Worm (Caenorhabditis elegans) whole organism, L3 larva: ENCODE measurements around the gene mtl-2.

Experiments
- R02D3.7 ChIP-seq: fragments of 150-350 bp; optimal IDR thresholded peaks from 2 replicates; lab custom pipeline; 2014; ENCODE audit warnings: missing biosample characterization, missing genetic modification characterization
- ZK546.5 ChIP-seq: sonication (generic microtip); optimal IDR thresholded peaks from 2 replicates; lab custom pipeline; 2017; ENCODE audit warnings: missing biosample characterization, missing genetic modification characterization
- aly-2 ChIP-seq: fragments of 150-350 bp; optimal IDR thresholded peaks from 2 replicates; lab custom pipeline; 2014; ENCODE audit warnings: missing biosample characterization, missing genetic modification characterization
- ama-1 ChIP-seq: fragments of 150-350 bp; optimal IDR thresholded peaks from 2 replicates; lab custom pipeline; 2018
- ceh-28 ChIP-seq: fragments of 150-350 bp; optimal IDR thresholded peaks from 2 replicates; lab custom pipeline; 2014; ENCODE audit warnings: missing biosample characterization, missing genetic modification reagents, missing genetic modification characterization
- ceh-82 ChIP-seq: fragments of 150-350 bp; optimal IDR thresholded peaks from 2 replicates; lab custom pipeline; 2014; ENCODE audit warnings: missing biosample characterization, missing genetic modification characterization
- ceh-9 ChIP-seq: sonication (generic microtip); optimal IDR thresholded peaks from 2 replicates; lab custom pipeline; 2018; ENCODE audit warnings: missing biosample characterization, missing genetic modification characterization
- daf-12 ChIP-seq: fragments of 150-350 bp; optimal IDR thresholded peaks from 2 replicates; lab custom pipeline; 2014; ENCODE audit warnings: missing biosample characterization, missing genetic modification reagents, missing genetic modification characterization
- egl-27 ChIP-seq: sonication (generic microtip); optimal IDR thresholded peaks from 4 replicates; lab custom pipeline; 2017; ENCODE audit warnings: missing biosample characterization, missing genetic modification reagents, missing genetic modification characterization
- egl-5 ChIP-seq: fragments of 150-350 bp; optimal IDR thresholded peaks from 2 replicates; lab custom pipeline; 2017; ENCODE audit warnings: missing biosample characterization, missing genetic modification reagents, missing genetic modification characterization, inconsistent platforms
- elt-1 ChIP-seq: fragments of 150-350 bp; optimal IDR thresholded peaks from 2 replicates; lab custom pipeline; 2014; ENCODE audit warnings: missing biosample characterization, missing genetic modification characterization
- elt-2 ChIP-seq: sonication (generic microtip); optimal IDR thresholded peaks from 2 replicates; lab custom pipeline; 2016; ENCODE audit warnings: missing genetic modification reagents, mild to moderate bottlenecking, missing genetic modification characterization, missing compliant biosample characterization
- elt-3 ChIP-seq, 3 experiments: fragments of 150-350 bp in 1 of 3; sonication (generic microtip) in 2 of 3; optimal IDR thresholded peaks; 2 replicates in 2 of 3; 4 replicates in 1 of 3; lab custom pipeline; 2014 to 2017; ENCODE audit warnings: missing biosample characterization in 3 of 3, missing genetic modification characterization in 3 of 3
- eor-1 ChIP-seq, 2 experiments: fragments of 150-350 bp; optimal IDR thresholded peaks; 2 replicates each; lab custom pipeline; 2014 to 2018; ENCODE audit warnings: missing biosample characterization in 2 of 2, missing genetic modification characterization in 2 of 2
- fkh-10 ChIP-seq: sonication (generic microtip); optimal IDR thresholded peaks from 2 replicates; lab custom pipeline; 2017; ENCODE audit warnings: missing biosample characterization, missing genetic modification reagents, missing genetic modification characterization
- fkh-2 ChIP-seq: fragments of 150-350 bp; optimal IDR thresholded peaks from 2 replicates; lab custom pipeline; 2014; ENCODE audit warnings: missing biosample characterization, missing genetic modification reagents, missing genetic modification characterization
- fos-1 ChIP-seq: fragments of 150-350 bp; optimal IDR thresholded peaks from 2 replicates; lab custom pipeline; 2014; ENCODE audit warnings: missing biosample characterization, missing genetic modification characterization
- hmg-11 ChIP-seq: sonication (generic microtip); optimal IDR thresholded peaks from 2 replicates; lab custom pipeline; 2016; ENCODE audit warnings: missing genetic modification characterization, missing compliant biosample characterization
- jun-1 ChIP-seq: fragments of 150-350 bp; optimal IDR thresholded peaks from 2 replicates; lab custom pipeline; 2014; ENCODE audit warnings: missing biosample characterization, missing genetic modification reagents, missing genetic modification characterization
- lin-15B ChIP-seq: fragments of 150-350 bp; optimal IDR thresholded peaks from 2 replicates; lab custom pipeline; 2014; ENCODE audit warnings: missing biosample characterization, missing genetic modification characterization
- lin-39 ChIP-seq: fragments of 150-350 bp; optimal IDR thresholded peaks from 2 replicates; lab custom pipeline; 2018; ENCODE audit warnings: missing biosample characterization, missing genetic modification reagents, missing genetic modification characterization
- lsy-12 ChIP-seq: sonication (generic microtip); optimal IDR thresholded peaks from 2 replicates; lab custom pipeline; 2016; ENCODE audit warnings: mild to moderate bottlenecking, missing genetic modification characterization, missing compliant biosample characterization
- mdl-1 ChIP-seq: fragments of 150-350 bp; optimal IDR thresholded peaks from 2 replicates; lab custom pipeline; 2014; ENCODE audit warnings: missing biosample characterization, missing genetic modification characterization
- nfya-1 ChIP-seq: sonication (generic microtip); optimal IDR thresholded peaks from 2 replicates; lab custom pipeline; 2017; ENCODE audit warnings: missing genetic modification characterization, mild to moderate bottlenecking, missing compliant biosample characterization, antibody characterized with exemption, moderate library complexity; ENCODE audit not compliant: insufficient read depth
- nhr-11 ChIP-seq: fragments of 150-350 bp; optimal IDR thresholded peaks from 2 replicates; lab custom pipeline; 2014; ENCODE audit warnings: missing biosample characterization, missing genetic modification characterization
- nhr-12 ChIP-seq: fragments of 150-350 bp; optimal IDR thresholded peaks from 2 replicates; lab custom pipeline; 2014; ENCODE audit warnings: missing biosample characterization, missing genetic modification characterization
- nhr-23 ChIP-seq: fragments of 150-350 bp; optimal IDR thresholded peaks from 2 replicates; lab custom pipeline; 2014; ENCODE audit warnings: missing biosample characterization, missing genetic modification reagents, missing genetic modification characterization
- nhr-237 ChIP-seq: fragments of 150-350 bp; optimal IDR thresholded peaks from 2 replicates; lab custom pipeline; 2014; ENCODE audit warnings: missing biosample characterization, missing genetic modification characterization
- nhr-25 ChIP-seq: sonication (generic microtip); optimal IDR thresholded peaks from 2 replicates; lab custom pipeline; 2017; ENCODE audit warnings: missing biosample characterization, missing genetic modification characterization
- nhr-28 ChIP-seq: fragments of 150-350 bp; optimal IDR thresholded peaks from 2 replicates; lab custom pipeline; 2014; ENCODE audit warnings: missing biosample characterization, missing genetic modification characterization
- nhr-43 ChIP-seq: sonication (generic microtip); optimal IDR thresholded peaks from 2 replicates; lab custom pipeline; 2016; ENCODE audit warnings: mild to moderate bottlenecking, missing genetic modification characterization, missing compliant biosample characterization; ENCODE audit not compliant: poor library complexity, severe bottlenecking
- nhr-76 ChIP-seq: fragments of 150-350 bp; sonication (generic microtip); optimal IDR thresholded peaks from 5 replicates; lab custom pipeline; 2014; ENCODE audit warnings: missing biosample characterization, missing genetic modification characterization
- nhr-77 ChIP-seq: fragments of 150-350 bp; optimal IDR thresholded peaks from 2 replicates; lab custom pipeline; 2014; ENCODE audit warnings: missing biosample characterization, missing genetic modification characterization
- pha-4 ChIP-seq: fragments of 150-350 bp; optimal IDR thresholded peaks from 2 replicates; lab custom pipeline; 2014; ENCODE audit warnings: missing biosample characterization, missing genetic modification reagents, missing genetic modification characterization
- pqm-1 ChIP-seq: fragments of 150-350 bp; optimal IDR thresholded peaks from 2 replicates; lab custom pipeline; 2017; ENCODE audit warnings: missing biosample characterization, missing genetic modification characterization, inconsistent platforms
- sea-2 ChIP-seq: fragments of 150-350 bp; sonication (generic microtip); optimal IDR thresholded peaks from 4 replicates; lab custom pipeline; 2014; ENCODE audit warnings: missing biosample characterization, missing genetic modification reagents, missing genetic modification characterization
- skn-1 ChIP-seq: fragments of 150-350 bp; optimal IDR thresholded peaks from 2 replicates; lab custom pipeline; 2014; ENCODE audit warnings: missing biosample characterization, missing genetic modification characterization
- snpc-4 ChIP-seq: fragments of 150-350 bp; optimal IDR thresholded peaks from 2 replicates; lab custom pipeline; 2014; ENCODE audit warnings: missing biosample characterization, missing genetic modification characterization
- unc-39 ChIP-seq: sonication (generic microtip); optimal IDR thresholded peaks from 4 replicates; lab custom pipeline; 2017; ENCODE audit warnings: missing biosample characterization, missing genetic modification characterization
- ztf-4 ChIP-seq: fragments of 150-350 bp; optimal IDR thresholded peaks from 2 replicates; lab custom pipeline; 2014; ENCODE audit warnings: missing biosample characterization, missing genetic modification characterization

mtl-2 gene

ce11 chrV:14012002-14012554 lies 6.4 kb downstream of the mtl-2 start, which contains the start of the genes ddx-17 and aip-1:
TSS of gene ddx-17 (minus strand) at chrV:14012052.
TSS of gene aip-1 (plus strand) at chrV:14012333.
- TF ChIP-seq R02D3.7 (tag; lab: Kevin White, UChicago) (peak; percentile 28), eor-1 (tag; optimal IDR thresholded peaks at IDR 0.05; lab: Kevin White, UChicago) (no peak), lsy-12 (tag; lab: Kevin White, UChicago) (peak; percentile 32), nhr-43 (peak; percentile 33), nhr-28 (tag; lab: Kevin White, UChicago) (no peak), nhr-23 (peak; percentile 77), nhr-237 (tag; lab: Kevin White, UChicago) (no peak), ama-1 (lab: Kevin White, UChicago) (peak; percentile 58), aly-2 (no peak), elt-2 (tag; lab: Kevin White, UChicago) (peak; percentile 55), mdl-1 (tag; lab: Kevin White, UChicago) (no peak), pha-4 (tag; lab: Kevin White, UChicago) (peak; percentile 79), elt-3 (tag; optimal IDR thresholded peaks at IDR 0.05; lab: Kevin White, UChicago) (no peak), pqm-1 (tag; lab: Kevin White, UChicago) (peak; percentile 20), skn-1 (tag; lab: Kevin White, UChicago) (peak; percentile 62), fos-1 (tag; lab: Kevin White, UChicago) (no peak), ceh-9 (tag; lab: Kevin White, UChicago) (no peak), hmg-11 (tag; lab: Kevin White, UChicago) (peak; percentile 73), egl-27 (no peak), snpc-4 (tag; lab: Kevin White, UChicago) (peak; percentile 80), lin-15B (tag; lab: Kevin White, UChicago) (peak; percentile 80), egl-5 (tag; lab: Kevin White, UChicago) (peak; percentile 42), sea-2 (GFP tag; lab: Kevin White, UChicago) (no peak), ZK546.5 (tag; lab: Kevin White, UChicago) (no peak), ceh-28 (tag; lab: Kevin White, UChicago) (peak; percentile 70), lin-39 (tag; lab: Kevin White, UChicago) (peak; percentile 93), fkh-2 (tag; lab: Kevin White, UChicago) (no peak), fkh-10 (GFP tag; lab: Kevin White, UChicago) (peak; percentile 21), nhr-76 (tag; lab: Kevin White, UChicago) (no peak), daf-12 (tag; lab: Kevin White, UChicago) (no peak), nfya-1 (tag; lab: Kevin White, UChicago) (peak; percentile 78), nhr-25 (tag; lab: Kevin White, UChicago) (peak; percentile 57), nhr-11 (peak; percentile 13), ztf-4 (tag; lab: Kevin White, UChicago) (no peak), jun-1 (peak; percentile 28)

ce11 chrV:14011427-14011826 lies 7.0 kb downstream of the mtl-2 start:
- no peak for TF ChIP-seq ztf-4 (tag; lab: Kevin White, UChicago)

DNA sequence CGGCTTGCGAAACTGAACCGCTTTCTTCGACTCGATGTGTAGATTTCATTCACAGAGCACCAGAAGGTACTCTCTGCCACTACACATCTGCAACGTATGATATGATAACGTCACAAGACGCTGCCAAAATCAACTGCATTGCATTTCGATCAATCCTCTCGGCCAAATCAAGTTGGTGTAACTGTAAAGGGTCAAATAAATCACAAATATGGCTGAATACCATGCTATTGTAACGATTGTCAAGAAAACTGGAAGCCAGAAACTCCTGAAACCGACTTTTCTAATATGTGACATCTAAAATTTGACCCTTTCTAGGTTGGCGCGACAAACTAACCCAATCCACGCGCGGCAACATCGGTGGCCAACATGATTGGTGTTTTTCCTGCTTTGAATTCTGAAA lies 8.5 kb downstream of the mtl-2 start:
- no peak for TF ChIP-seq nhr-12
- TF ChIP-seq hmg-11 (tag; lab: Kevin White, UChicago) = no peak
- TF ChIP-seq skn-1 (tag; lab: Kevin White, UChicago) = no peak
- TF ChIP-seq nhr-11 = no peak

DNA sequence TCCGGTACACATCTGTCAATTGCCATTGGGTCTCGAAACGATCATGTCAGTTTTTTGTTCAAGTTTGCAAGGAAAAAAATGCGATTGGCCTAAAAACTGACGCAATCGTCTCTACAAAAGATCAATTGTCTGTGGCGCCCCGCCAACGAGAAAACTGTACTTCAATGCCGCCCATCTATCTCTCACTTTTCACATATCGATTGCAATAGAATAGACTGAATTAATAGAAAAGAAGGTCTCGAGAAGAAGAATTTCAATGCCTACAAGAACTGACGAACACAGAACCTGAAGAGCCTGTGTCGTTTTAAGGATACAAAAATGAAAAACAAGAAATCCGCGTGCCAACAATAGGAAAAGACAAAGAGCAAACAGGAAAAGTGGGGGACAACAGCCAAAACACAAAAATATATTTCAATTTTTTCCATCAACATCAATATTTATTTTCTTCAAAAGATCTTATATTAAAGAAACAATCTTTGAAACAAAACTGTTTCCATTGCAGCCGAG lies 10.1 kb downstream of the mtl-2 start:
- TF ChIP-seq elt-2 (tag; lab: Kevin White, UChicago) = peak; percentile 51
- TF ChIP-seq ama-1 (lab: Kevin White, UChicago) = peak; percentile 21
- TF ChIP-seq nhr-25 (tag; lab: Kevin White, UChicago) = peak; percentile 71
- peak; percentile 53 for TF ChIP-seq nhr-43
- no peak for TF ChIP-seq ceh-82
- peak; percentile 33 for TF ChIP-seq hmg-11 (tag; lab: Kevin White, UChicago)
- TF ChIP-seq unc-39 (tag; lab: Kevin White, UChicago) = no peak
- peak; percentile 56 for TF ChIP-seq lsy-12 (tag; lab: Kevin White, UChicago)
- no peak for TF ChIP-seq lin-15B (tag; lab: Kevin White, UChicago)
- TF ChIP-seq fkh-2 (tag; lab: Kevin White, UChicago) = no peak
- TF ChIP-seq snpc-4 (tag; lab: Kevin White, UChicago) = no peak
- TF ChIP-seq mdl-1 (tag; lab: Kevin White, UChicago) = no peak
- no peak for TF ChIP-seq nhr-77 (tag; lab: Kevin White, UChicago)
- peak; percentile 38 for TF ChIP-seq ceh-28 (tag; lab: Kevin White, UChicago)
- no peak for TF ChIP-seq elt-1 (tag; lab: Kevin White, UChicago)
- TF ChIP-seq ztf-4 (tag; lab: Kevin White, UChicago) = peak; percentile 24
- peak; percentile 7 for TF ChIP-seq nhr-23
- TF ChIP-seq nfya-1 (tag; lab: Kevin White, UChicago) = peak; percentile 47
